Fruit fly (Drosophila melanogaster): ENCODE data around the gene wus.

The wus gene

dm6 chrX:16931994-16932819 is 8.5 kb downstream of the wus start:
- no peak for TF ChIP-seq CG17801 (GFP tag; optimal IDR thresholded peaks at IDR 0.05; ENCODE audit: partially characterized antibody)

DNA sequence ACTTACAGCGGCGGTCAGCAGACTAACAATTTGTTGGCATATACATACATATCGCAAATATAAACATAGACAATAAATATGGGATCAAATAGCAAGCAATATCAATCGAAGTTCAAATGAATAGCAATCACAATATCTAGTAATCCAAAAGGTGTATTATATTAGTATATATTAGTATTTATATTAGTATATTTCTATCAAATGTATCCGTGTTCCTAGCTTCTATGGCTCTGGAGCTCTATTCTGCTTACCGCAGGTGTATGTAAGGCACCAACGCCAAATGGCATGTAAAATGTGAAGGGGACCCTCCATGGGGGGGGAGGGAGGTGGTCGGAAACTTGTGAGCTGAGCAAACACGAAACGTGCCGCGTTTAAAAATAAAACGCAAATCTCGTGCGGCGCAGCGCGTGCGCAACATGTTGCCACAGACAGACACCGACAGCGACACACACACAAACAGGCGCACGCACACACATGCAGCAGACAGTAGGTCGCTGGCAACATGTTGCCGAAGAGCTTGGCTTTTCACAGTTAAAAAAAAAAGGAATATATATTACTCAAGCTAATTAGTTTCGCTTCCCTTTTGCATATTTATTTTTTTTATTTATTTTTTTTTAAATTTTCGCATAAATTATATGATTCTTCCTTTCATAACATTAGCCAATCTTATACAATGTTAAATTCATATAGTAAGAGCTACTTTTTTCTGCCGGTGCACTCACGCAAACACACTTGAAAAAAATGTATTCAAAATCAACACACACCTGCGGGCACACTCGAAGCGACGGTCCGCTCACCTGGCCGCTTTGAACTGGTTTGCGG is 10.0 kb downstream of the wus start:
- TF ChIP-seq CG17801 (GFP tag; optimal IDR thresholded peaks at IDR 0.05; ENCODE audit: partially characterized antibody), result no peak

dm6 chrX:16926726-16927125 is 13.9 kb downstream of the wus start:
- TF ChIP-seq CG17801 (GFP tag; optimal IDR thresholded peaks at IDR 0.05; ENCODE audit: partially characterized antibody), result no peak

dm6 chrX:16924069-16924721 is 16.5 kb downstream of the wus start:
- no peak for TF ChIP-seq CG17801 (GFP tag; optimal IDR thresholded peaks at IDR 0.05; ENCODE audit: partially characterized antibody)

DNA sequence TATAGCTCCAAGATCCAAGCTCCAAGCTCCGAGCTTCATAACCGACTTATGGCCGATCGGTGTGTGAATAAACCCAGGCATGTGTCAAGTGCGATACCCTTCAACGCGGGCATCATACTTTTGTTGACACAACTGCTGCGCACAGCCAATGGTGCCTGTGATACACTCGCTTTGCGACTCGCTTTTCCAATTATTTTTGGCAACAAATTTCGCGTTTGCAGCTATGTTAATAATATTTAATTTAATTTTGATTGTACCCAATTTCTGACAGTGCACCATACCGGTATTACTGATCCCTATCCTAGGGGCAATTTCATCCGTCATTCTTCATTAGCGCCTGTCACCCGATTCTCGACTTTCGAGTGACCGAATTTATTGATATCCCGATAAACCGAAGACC is 17.2 kb downstream of the wus start:
- TF ChIP-seq CG17801 (GFP tag; optimal IDR thresholded peaks at IDR 0.05; ENCODE audit: partially characterized antibody), result no peak

- TF ChIP-seq CG17801 (GFP tag; optimal IDR thresholded peaks at IDR 0.05; ENCODE audit: partially characterized antibody), result no peak
These were observed 18.0 kb downstream of the wus start for dm6 chrX:16922626-16923025.

DNA sequence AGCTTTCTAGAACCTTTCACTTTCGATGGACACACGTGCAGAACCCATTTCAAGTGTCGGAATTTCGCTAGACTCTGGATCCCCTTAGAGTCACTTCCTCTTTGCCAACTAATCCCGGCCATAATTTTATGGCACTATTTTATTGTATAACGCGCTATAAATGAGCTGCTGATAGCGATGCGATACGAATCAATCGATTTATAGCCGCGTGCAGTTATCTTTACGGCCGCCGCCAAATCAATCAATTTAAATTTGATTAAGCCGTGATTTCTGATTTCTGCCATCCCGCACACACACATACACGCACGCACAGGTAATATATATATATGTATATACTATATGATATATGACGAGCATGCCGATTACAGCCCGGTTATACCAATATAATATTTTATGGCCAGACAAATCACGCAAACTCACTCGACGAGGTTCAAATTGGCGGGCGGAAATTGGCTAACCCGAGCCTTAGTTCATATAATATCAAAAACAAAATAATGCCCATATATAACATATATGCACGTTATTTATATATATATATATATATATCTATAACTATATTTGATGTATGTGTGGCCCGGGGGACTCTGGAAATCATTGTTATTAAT is 19.9 kb downstream of the wus start:
- no peak for TF ChIP-seq CG17801 (GFP tag; optimal IDR thresholded peaks at IDR 0.05; ENCODE audit: partially characterized antibody)

- no peak for TF ChIP-seq CG17801 (GFP tag; optimal IDR thresholded peaks at IDR 0.05; ENCODE audit: partially characterized antibody)
These were observed 21.8 kb downstream of the wus start for dm6 chrX:16918767-16919336.

dm6 chrX:16917462-16917861 is 23.2 kb downstream of the wus start:
- TF ChIP-seq CG17801 (GFP tag; optimal IDR thresholded peaks at IDR 0.05; ENCODE audit: partially characterized antibody), result no peak

dm6 chrX:16912965-16913755 is 27.5 kb downstream of the wus start, which contains the start of gene CG4928:
Gene CG4928, plus strand, starts transcription at chrX:16913180.
- TF ChIP-seq CG17801 (GFP tag; optimal IDR thresholded peaks at IDR 0.05; ENCODE audit: partially characterized antibody), result no peak

- no peak for TF ChIP-seq CG17801 (GFP tag; optimal IDR thresholded peaks at IDR 0.05; ENCODE audit: partially characterized antibody)
These were observed 28.7 kb downstream of the wus start for dm6 chrX:16911962-16912361.

DNA sequence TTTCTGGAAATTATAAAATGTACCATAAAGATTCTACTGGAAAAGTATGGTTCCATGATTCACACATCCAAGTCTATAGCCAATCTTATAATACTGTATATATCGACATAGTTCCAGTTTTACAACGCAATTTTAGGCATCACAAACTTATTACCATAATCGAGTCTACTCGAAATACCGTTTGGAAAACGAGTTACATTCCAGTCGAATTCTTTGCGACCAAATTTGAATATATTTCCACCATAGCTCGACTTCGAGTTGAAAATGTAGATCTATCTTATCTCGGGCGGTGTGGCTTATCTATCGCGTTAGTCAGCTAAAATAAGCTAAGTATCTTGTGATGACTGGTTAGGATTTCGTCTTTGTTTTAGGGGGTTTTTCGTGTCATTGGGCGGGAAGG is 30.8 kb downstream of the wus start:
- TF ChIP-seq CG17801 (GFP tag; optimal IDR thresholded peaks at IDR 0.05; ENCODE audit: partially characterized antibody), result no peak

DNA sequence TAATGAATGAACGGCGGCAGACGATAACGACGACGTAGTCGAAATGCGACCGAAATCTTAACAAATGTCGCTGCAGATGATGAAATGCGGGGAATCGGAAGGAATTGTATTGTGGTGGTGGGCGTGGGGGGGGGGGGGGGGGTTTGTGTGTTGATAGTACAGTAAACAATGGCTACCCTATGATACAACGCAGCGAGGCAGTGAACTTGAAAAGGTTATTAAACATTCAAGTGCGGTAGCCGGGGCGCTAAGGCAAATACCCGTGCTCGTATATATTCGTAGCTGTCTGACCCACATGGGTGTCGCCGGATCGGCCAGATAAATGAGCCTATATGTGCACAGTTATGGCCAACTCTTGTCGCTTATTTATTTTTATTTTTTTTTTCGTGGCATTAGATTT is 31.4 kb downstream of the wus start:
- no peak for TF ChIP-seq CG17801 (GFP tag; optimal IDR thresholded peaks at IDR 0.05; ENCODE audit: partially characterized antibody)

DNA sequence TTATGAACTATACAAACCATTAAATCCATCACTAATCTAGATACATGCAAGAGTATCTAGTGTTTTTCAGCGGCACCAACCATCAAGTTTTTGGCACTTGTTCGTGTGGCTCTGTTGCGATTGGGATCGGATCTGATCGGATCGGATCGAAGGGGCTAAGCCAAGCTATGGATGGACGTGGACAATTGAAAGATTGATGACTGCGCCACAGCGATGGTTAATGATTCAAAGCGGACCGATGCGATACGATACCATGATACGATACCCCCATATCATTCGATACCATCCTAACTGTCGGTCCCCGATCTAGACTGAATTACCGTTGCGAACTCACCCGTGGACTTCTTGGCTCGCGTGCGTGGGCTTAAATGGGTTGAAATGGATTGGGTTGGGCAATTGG is 33.0 kb downstream of the wus start:
- TF ChIP-seq CG17801 (GFP tag; optimal IDR thresholded peaks at IDR 0.05; ENCODE audit: partially characterized antibody), result no peak
